ENCODE assay signal across 1 worm cellular context in the genomic region with DNA sequence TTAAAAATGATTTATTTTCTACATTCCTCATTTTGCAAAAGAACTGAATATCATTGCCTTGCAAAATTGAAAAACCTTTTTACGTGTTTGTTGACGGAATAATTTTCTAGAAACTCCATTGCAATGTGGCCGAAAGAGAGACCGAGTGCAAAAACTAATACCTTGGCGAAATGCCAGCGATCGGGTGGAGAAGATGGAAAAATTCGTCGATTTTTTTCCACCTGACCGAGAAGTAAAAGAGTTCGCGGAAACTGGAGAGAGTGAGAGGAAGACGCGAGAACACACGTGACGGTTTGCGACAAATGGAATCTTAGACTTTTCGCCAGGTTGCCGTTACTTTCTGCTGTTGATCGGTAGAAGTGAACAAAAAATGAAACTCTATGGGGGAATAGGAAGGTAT.
TF ChIP-seq lines count a peak whose summit lies in the region.

No protein-coding gene starts in this region.

TF ChIP-seq in whole organism, L1 larva, 84 proteins besides CTCF, POLR2A, EP300 and RAD21 (continued from another document):
- TF ChIP-seq hlh-4 (tag; optimal IDR thresholded peaks at IDR 0.05; lab: Kevin White, UChicago) (no peak), fkh-10 (GFP tag; optimal IDR thresholded peaks at IDR 0.05; lab: Kevin White, UChicago) (no peak), unc-30 (tag; optimal IDR thresholded peaks at IDR 0.05; lab: Kevin White, UChicago) (no peak), lin-13 (GFP tag; optimal IDR thresholded peaks at IDR 0.05; lab: Kevin White, UChicago) (peak; percentile 46), nhr-11 (tag; optimal IDR thresholded peaks at IDR 0.05; lab: Kevin White, UChicago) (no peak), fkh-8 (tag; optimal IDR thresholded peaks at IDR 0.05; lab: Kevin White, UChicago) (peak; percentile 37), swsn-7 (tag; optimal IDR thresholded peaks at IDR 0.05; lab: Kevin White, UChicago) (peak; percentile 21), lsy-2 (tag; optimal IDR thresholded peaks at IDR 0.05; lab: Kevin White, UChicago) (peak in 1 of 2 experiments; percentile 74), ama-1 (optimal IDR thresholded peaks at IDR 0.05; lab: Kevin White, UChicago) (peak; percentile 33), elt-3 (tag; optimal IDR thresholded peaks at IDR 0.05; lab: Kevin White, UChicago) (peak in 1 of 6 experiments; percentile 64), unc-98 (GFP tag; IDR thresholded peaks at IDR 0.05; lab: Robert Waterston, UW) (no peak), ztf-11 (tag; optimal IDR thresholded peaks at IDR 0.05; lab: Kevin White, UChicago) (no peak), dsc-1 (tag; optimal IDR thresholded peaks at IDR 0.05; lab: Kevin White, UChicago) (peak; percentile 11), mdl-1 (tag; optimal IDR thresholded peaks at IDR 0.05; lab: Kevin White, UChicago) (peak in 1 of 2 experiments; percentile 92), pax-3 (tag; optimal IDR thresholded peaks at IDR 0.05; lab: Kevin White, UChicago) (no peak), hpl-2 (GFP tag; optimal IDR thresholded peaks at IDR 0.05; lab: Kevin White, UChicago) (no peak), dpl-1 (GFP tag; optimal IDR thresholded peaks at IDR 0.05; lab: Kevin White, UChicago) (peak in 2 of 3 experiments; percentile 31 to 37), isw-1 (GFP tag; IDR thresholded peaks at IDR 0.05; lab: Robert Waterston, UW) (no peak), zag-1 (tag; optimal IDR thresholded peaks at IDR 0.05; lab: Kevin White, UChicago) (no peak), elt-2 (tag; optimal IDR thresholded peaks at IDR 0.05; lab: Kevin White, UChicago) (no peak), nhr-84 (tag; optimal IDR thresholded peaks at IDR 0.05; lab: Kevin White, UChicago) (no peak), nhr-20 (tag; optimal IDR thresholded peaks at IDR 0.05; lab: Kevin White, UChicago) (peak; percentile 77), egl-27 (tag; optimal IDR thresholded peaks at IDR 0.05; lab: Kevin White, UChicago) (no peak), sox-4 (tag; optimal IDR thresholded peaks at IDR 0.05; lab: Kevin White, UChicago) (no peak), nhr-47 (tag; optimal IDR thresholded peaks at IDR 0.05; lab: Kevin White, UChicago) (peak; percentile 59), lir-3 (tag; optimal IDR thresholded peaks at IDR 0.05; lab: Kevin White, UChicago; ENCODE audit: poor library complexity) (no peak), ces-1 (GFP tag; optimal IDR thresholded peaks at IDR 0.05; lab: Kevin White, UChicago) (no peak), grh-1 (GFP tag; IDR thresholded peaks at IDR 0.05; lab: Robert Waterston, UW) (0 out of 2 replicates have a peak, but pooled peaks have one; percentile 10), nhr-90 (tag; optimal IDR thresholded peaks at IDR 0.05; lab: Kevin White, UChicago; ENCODE audit: poor library complexity) (peak; percentile 49), blmp-1 (tag; optimal IDR thresholded peaks at IDR 0.05; lab: Kevin White, UChicago) (peak; percentile 87), sptf-1 (tag; optimal IDR thresholded peaks at IDR 0.05; lab: Kevin White, UChicago) (no peak), sup-37 (GFP tag; optimal IDR thresholded peaks at IDR 0.05; lab: Kevin White, UChicago) (no peak), F16B12.6 (tag; optimal IDR thresholded peaks at IDR 0.05; lab: Kevin White, UChicago) (no peak), zip-4 (GFP tag; optimal IDR thresholded peaks at IDR 0.05; lab: Kevin White, UChicago) (no peak), lin-15B (tag; optimal IDR thresholded peaks at IDR 0.05; lab: Kevin White, UChicago) (no peak), efl-1 (optimal IDR thresholded peaks at IDR 0.05; lab: Kevin White, UChicago) (peak in 1 of 2 experiments; percentile 17), efl-1 (GFP tag; optimal IDR thresholded peaks at IDR 0.05 in 1 of 2; lab: Kevin White, UChicago) (peak; percentile 16 to 53), nhr-19 (GFP tag; conservative IDR thresholded peaks at IDR 0.05; lab: Robert Waterston, UW) (peak; percentile 58)
TF ChIP-seq in whole organism, L1 larva: peak in this region for 28.
